Worm (Caenorhabditis elegans) whole organism, L1 larva: ENCODE results near the gene spe-45.

Experiments used
- ama-1 ChIP-seq: fragments of 150-350 bp; optimal IDR thresholded peaks from 2 replicates; lab custom pipeline; 2014
- fkh-8 ChIP-seq: sonication (generic microtip); optimal IDR thresholded peaks from 2 replicates; lab custom pipeline; 2016; ENCODE audit warnings: mild to moderate bottlenecking, missing genetic modification characterization, missing compliant biosample characterization
- mab-9 ChIP-seq: fragments of 200-800 bp; sonication (Bioruptor generic); IDR thresholded peaks from 2 replicates; pipeline ENCODE4 v1.3.6; 2022; ENCODE audit warnings: missing genetic modification reagents, missing genetic modification characterization, missing compliant biosample characterization
- nhr-76 ChIP-seq: sonication (generic microtip); optimal IDR thresholded peaks from 2 replicates; lab custom pipeline; 2017; ENCODE audit warnings: missing biosample characterization, missing genetic modification characterization
- pqm-1 ChIP-seq: sonication (generic microtip); optimal IDR thresholded peaks from 3 replicates; lab custom pipeline; 2017; ENCODE audit warnings: missing biosample characterization, missing genetic modification characterization
- unc-86 ChIP-seq: sonication (generic microtip); optimal IDR thresholded peaks from 2 replicates; lab custom pipeline; 2016; ENCODE audit warnings: missing genetic modification characterization, missing compliant biosample characterization

DNA sequence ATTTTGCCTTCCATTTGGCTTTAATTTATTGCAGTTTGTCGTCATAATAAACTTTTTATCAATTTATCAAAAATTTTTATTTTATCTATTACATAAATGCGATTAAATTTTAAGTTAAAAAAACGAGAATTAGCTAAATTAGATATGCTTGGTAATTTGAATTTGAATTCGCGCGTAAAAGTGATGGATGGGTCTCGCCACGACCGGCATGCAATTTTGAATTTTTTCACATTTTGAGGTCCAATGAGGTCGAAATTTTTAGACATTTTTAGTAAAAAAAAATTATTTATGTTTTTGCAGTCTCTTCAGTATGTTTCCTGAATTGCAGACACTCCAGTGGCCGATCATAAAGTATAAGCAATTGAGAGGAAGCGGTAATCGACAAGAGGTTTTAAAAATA, 18.7 kb upstream of the spe-45 start, which contains the start of gene dsb-1:
- TF ChIP-seq fkh-8 (tag; lab: Kevin White, UChicago) (no peak), nhr-76 (tag; lab: Kevin White, UChicago) (no peak), ama-1 (lab: Kevin White, UChicago) (no peak), mab-9 (GFP tag; lab: Robert Waterston, UW) (no peak), pqm-1 (tag; lab: Kevin White, UChicago) (no peak), unc-86 (tag; lab: Kevin White, UChicago) (no peak)
